Worm (Caenorhabditis elegans): ENCODE data around the gene flp-11.

DNA sequence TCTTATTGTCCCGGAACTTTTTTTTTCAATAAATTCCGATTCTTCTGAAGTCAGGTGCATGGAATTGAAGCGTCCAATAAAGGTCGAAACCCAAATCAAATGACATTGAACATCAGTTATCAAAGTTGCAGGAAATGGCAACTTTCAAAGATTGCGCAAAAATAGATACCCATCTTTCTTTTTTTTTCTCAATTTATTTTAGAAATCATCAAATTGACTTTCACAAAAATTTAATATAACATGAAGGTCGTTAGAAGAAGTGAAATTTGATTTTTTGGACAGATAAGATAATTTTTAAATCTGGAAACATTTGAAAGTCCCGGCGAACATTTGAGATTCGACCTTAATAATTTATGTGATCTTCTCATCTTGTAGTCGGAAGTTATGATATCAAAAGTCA lies 27.7 kb upstream of the flp-11 start:
- TF ChIP-seq R02D3.7 (tag; optimal IDR thresholded peaks at IDR 0.05): no peak
- no peak for TF ChIP-seq zag-1 (tag; optimal IDR thresholded peaks at IDR 0.05)
- TF ChIP-seq nhr-12 (tag; optimal IDR thresholded peaks at IDR 0.05): no peak
- TF ChIP-seq elt-1 (tag; optimal IDR thresholded peaks at IDR 0.05): no peak
- TF ChIP-seq ZK546.5 (tag; optimal IDR thresholded peaks at IDR 0.05): no peak
- no peak for TF ChIP-seq ama-1 (optimal IDR thresholded peaks at IDR 0.05)
- no peak for TF ChIP-seq skn-1 (tag; optimal IDR thresholded peaks at IDR 0.05)
- peak; percentile 64 for TF ChIP-seq blmp-1 (tag; optimal IDR thresholded peaks at IDR 0.05; ENCODE audit: insufficient read depth)

Data from whole organism, L2 larva.